Fruit fly (Drosophila melanogaster) whole organism: Measurements from ENCODE around the gene Sfp24Bd.

Experiments
- CG8478 ChIP-seq: fragments of >200 bp; optimal IDR thresholded peaks from 2 replicates; lab custom pipeline; 2018; ENCODE audit warnings: inconsistent platforms
- Dll ChIP-seq: fragments of >200 bp; optimal IDR thresholded peaks from 2 replicates; lab custom pipeline; 2017
- EcR ChIP-seq, 2 experiments: fragments of >200 bp; optimal IDR thresholded peaks; 2 replicates each; lab custom pipeline; 2017; ENCODE audit warnings: missing biosample characterization in 2 of 2, missing genetic modification characterization in 2 of 2, missing genetic modification reagents in 2 of 2
- pan ChIP-seq: fragments of >200 bp; optimal IDR thresholded peaks from 2 replicates; lab custom pipeline; 2017
- psq ChIP-seq: fragments of >200 bp; optimal IDR thresholded peaks from 2 replicates; lab custom pipeline; 2017
- usp ChIP-seq: fragments of >200 bp; optimal IDR thresholded peaks from 2 replicates; lab custom pipeline; 2017; ENCODE audit warnings: missing biosample characterization, missing genetic modification characterization, mixed read lengths

The Sfp24Bd gene

dm6 chr2L:3675770-3676169 is 6.8 kb upstream of the Sfp24Bd start:
- no peak for TF ChIP-seq psq (lab: Kevin White, UChicago)
- TF ChIP-seq CG8478 (lab: Kevin White, UChicago), result no peak
- no peak for TF ChIP-seq usp (GFP tag; lab: Kevin White, UChicago)
- no peak for TF ChIP-seq EcR (GFP tag; optimal IDR thresholded peaks at IDR 0.05; lab: Kevin White, UChicago)
- TF ChIP-seq Dll, result no peak
- no peak for TF ChIP-seq pan (lab: Kevin White, UChicago)

dm6 chr2L:3670481-3670880 is 1.5 kb upstream of the Sfp24Bd start, which contains the start of gene Sfp24Bc:
TSS of gene Sfp24Bc (minus strand) at chr2L:3670581.
- TF ChIP-seq CG8478 (lab: Kevin White, UChicago), result no peak
- TF ChIP-seq pan (lab: Kevin White, UChicago), result no peak
- TF ChIP-seq EcR (GFP tag; optimal IDR thresholded peaks at IDR 0.05; lab: Kevin White, UChicago), result no peak
- no peak for TF ChIP-seq Dll
- TF ChIP-seq usp (GFP tag; lab: Kevin White, UChicago), result no peak
- no peak for TF ChIP-seq psq (lab: Kevin White, UChicago)

- TF ChIP-seq pan (lab: Kevin White, UChicago) (no peak), usp (GFP tag; lab: Kevin White, UChicago) (no peak), CG8478 (lab: Kevin White, UChicago) (no peak), Dll (no peak), EcR (GFP tag; optimal IDR thresholded peaks at IDR 0.05; lab: Kevin White, UChicago) (no peak), psq (lab: Kevin White, UChicago) (no peak)
These were observed 741 bp upstream of the Sfp24Bd start, which contains the start of gene Sfp24Bb for dm6 chr2L:3669675-3670074. TSS of gene Sfp24Bb (minus strand) at chr2L:3669775.

dm6 chr2L:3668451-3668850 is 483 bp downstream of the Sfp24Bd start, which contains the start of gene Sfp24Ba:
TSS of gene Sfp24Ba (minus strand) at chr2L:3668551.
- TF ChIP-seq EcR (GFP tag; optimal IDR thresholded peaks at IDR 0.05; lab: Kevin White, UChicago) (no peak), CG8478 (lab: Kevin White, UChicago) (no peak), pan (lab: Kevin White, UChicago) (no peak)

- TF ChIP-seq Dll (no peak), psq (lab: Kevin White, UChicago) (no peak), usp (GFP tag; lab: Kevin White, UChicago) (no peak), EcR (GFP tag; optimal IDR thresholded peaks at IDR 0.05; lab: Kevin White, UChicago) (no peak), pan (lab: Kevin White, UChicago) (no peak), CG8478 (lab: Kevin White, UChicago) (no peak)
These were observed 6.6 kb downstream of the Sfp24Bd start, which contains the start of gene Drgx for dm6 chr2L:3662307-3662795. TSS of gene Drgx (plus strand) at chr2L:3662745.

- TF ChIP-seq Dll (no peak), pan (lab: Kevin White, UChicago) (no peak), CG8478 (lab: Kevin White, UChicago) (no peak), usp (GFP tag; lab: Kevin White, UChicago) (no peak), EcR (GFP tag; optimal IDR thresholded peaks at IDR 0.05; lab: Kevin White, UChicago) (no peak), psq (lab: Kevin White, UChicago) (no peak)
These were observed 11.4 kb downstream of the Sfp24Bd start for dm6 chr2L:3657349-3658142.

dm6 chr2L:3656667-3657066 is 12.3 kb downstream of the Sfp24Bd start, which contains the start of gene for:
TSS of gene for (minus strand) at chr2L:3656953.
- TF ChIP-seq CG8478 (lab: Kevin White, UChicago), result no peak
- TF ChIP-seq Dll, result no peak
- no peak for TF ChIP-seq usp (GFP tag; lab: Kevin White, UChicago)
- TF ChIP-seq EcR (GFP tag; optimal IDR thresholded peaks at IDR 0.05; lab: Kevin White, UChicago), result no peak
- TF ChIP-seq psq (lab: Kevin White, UChicago), result no peak
- TF ChIP-seq pan (lab: Kevin White, UChicago), result no peak

dm6 chr2L:3655698-3656105 is 13.2 kb downstream of the Sfp24Bd start:
- no peak for TF ChIP-seq EcR (GFP tag; optimal IDR thresholded peaks at IDR 0.05; lab: Kevin White, UChicago)
- TF ChIP-seq usp (GFP tag; lab: Kevin White, UChicago), result no peak
- TF ChIP-seq CG8478 (lab: Kevin White, UChicago), result no peak
- no peak for TF ChIP-seq Dll
- no peak for TF ChIP-seq pan (lab: Kevin White, UChicago)
- no peak for TF ChIP-seq psq (lab: Kevin White, UChicago)

- TF ChIP-seq Dll (no peak), psq (lab: Kevin White, UChicago) (no peak), usp (GFP tag; lab: Kevin White, UChicago) (no peak), EcR (GFP tag; optimal IDR thresholded peaks at IDR 0.05; lab: Kevin White, UChicago) (no peak), pan (lab: Kevin White, UChicago) (no peak), CG8478 (lab: Kevin White, UChicago) (no peak)
These were observed 13.8 kb downstream of the Sfp24Bd start for dm6 chr2L:3654956-3655618.

- no peak for TF ChIP-seq pan (lab: Kevin White, UChicago)
- TF ChIP-seq Dll, result no peak
- no peak for TF ChIP-seq EcR (GFP tag; optimal IDR thresholded peaks at IDR 0.05; lab: Kevin White, UChicago)
- TF ChIP-seq CG8478 (lab: Kevin White, UChicago), result no peak
- TF ChIP-seq usp (GFP tag; lab: Kevin White, UChicago), result no peak
- no peak for TF ChIP-seq psq (lab: Kevin White, UChicago)
These were observed 20.6 kb downstream of the Sfp24Bd start for dm6 chr2L:3648173-3648972.
